Fruit fly (Drosophila melanogaster): ENCODE data around the gene CG33257.

The CG33257 gene

DNA sequence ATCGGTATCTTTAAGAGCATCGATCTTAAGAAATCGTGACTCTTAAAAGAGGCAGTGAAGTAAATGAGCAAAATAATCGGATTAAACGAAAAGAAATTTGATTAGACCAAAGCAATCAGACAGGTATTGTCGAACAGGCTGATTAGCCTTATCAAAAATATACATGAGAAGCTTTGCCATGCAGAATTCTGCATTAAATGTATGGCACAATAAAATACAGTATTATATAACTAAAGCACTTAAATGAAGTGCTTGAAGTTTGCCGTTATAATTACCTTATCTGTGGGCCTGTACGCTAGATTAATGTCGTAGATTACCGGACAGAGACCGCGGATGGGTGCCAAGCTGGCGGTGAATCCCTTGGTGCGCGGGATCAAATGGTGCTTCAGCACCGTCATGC, 36.9 kb downstream of the CG33257 start:
- no peak for TF ChIP-seq CrebA (GFP tag; optimal IDR thresholded peaks at IDR 0.05; ENCODE audit: borderline replicate concordance)
- no peak for TF ChIP-seq Rel (GFP tag; optimal IDR thresholded peaks at IDR 0.05)
- TF ChIP-seq Rel (tag; optimal IDR thresholded peaks at IDR 0.05), result peak; percentile 1

DNA sequence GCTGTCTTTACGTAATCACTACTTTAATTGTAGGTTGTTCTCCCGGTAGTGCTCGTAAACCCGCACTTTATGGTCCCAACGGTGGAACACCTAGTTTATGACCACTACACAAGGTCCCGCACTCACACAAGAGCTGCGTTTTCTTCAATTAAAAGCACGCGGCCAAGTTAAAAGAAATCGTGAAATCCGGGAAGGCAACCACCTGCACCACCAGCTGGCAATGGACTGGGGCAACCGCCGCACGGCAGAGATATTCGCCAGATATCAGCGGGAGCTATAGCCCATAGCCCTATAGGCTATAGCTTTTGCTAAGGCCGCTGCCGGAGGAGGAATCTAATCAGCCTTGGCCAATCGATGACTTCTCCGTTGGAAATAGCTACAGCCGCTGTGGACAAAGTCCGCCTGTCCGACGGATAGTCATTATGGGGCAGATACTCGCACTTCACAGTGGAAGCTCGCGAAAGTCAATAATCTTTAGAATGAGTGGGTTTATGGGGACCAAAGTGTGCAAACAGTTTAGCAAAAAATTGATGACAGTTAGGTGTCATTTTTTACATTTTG, 38.1 kb downstream of the CG33257 start:
- TF ChIP-seq h (GFP tag; optimal IDR thresholded peaks at IDR 0.05) (peak; percentile 12), lola (GFP tag; optimal IDR thresholded peaks at IDR 0.05) (no peak)

DNA sequence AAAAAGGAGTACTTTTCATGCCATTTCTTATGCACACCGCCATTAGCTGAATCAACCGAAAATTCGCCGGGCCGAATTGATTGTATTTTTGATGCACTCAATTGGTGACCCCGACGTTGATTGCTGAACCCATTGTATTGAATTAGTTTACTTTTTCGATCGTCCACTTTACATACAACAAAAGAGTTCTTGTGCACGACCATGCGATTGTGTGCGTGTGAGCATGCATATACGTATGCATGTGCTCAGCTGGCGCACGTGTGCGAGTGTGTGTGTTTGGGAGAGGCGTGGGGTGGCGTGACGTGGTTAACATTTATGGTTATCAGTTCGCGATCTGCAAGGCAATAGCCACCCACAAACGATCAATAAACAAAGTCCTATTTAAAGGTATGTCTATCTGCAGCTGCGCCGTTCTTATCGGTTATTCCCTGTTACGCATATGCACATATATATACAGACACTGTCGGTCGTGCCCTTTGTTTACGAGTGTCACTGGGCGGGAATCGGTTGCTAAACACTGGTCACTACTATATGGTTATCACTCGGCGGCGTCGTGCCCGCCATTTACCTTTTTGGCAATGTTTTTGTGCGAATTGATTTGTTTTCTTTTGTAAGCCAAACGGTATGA, 39.2 kb downstream of the CG33257 start:
- TF ChIP-seq Sp1 (GFP tag; optimal IDR thresholded peaks at IDR 0.05) (peak; percentile 14), OdsH (GFP tag; optimal IDR thresholded peaks at IDR 0.05) (peak; percentile 43), N (GFP tag; optimal IDR thresholded peaks at IDR 0.05) (peak; percentile 38), Hnf4 (GFP tag; optimal IDR thresholded peaks at IDR 0.05) (peak; percentile 29), dmrt93B (GFP tag; optimal IDR thresholded peaks at IDR 0.05) (no peak), Rel (GFP tag; optimal IDR thresholded peaks at IDR 0.05) (peak; percentile 3), Rel (tag; optimal IDR thresholded peaks at IDR 0.05) (peak; percentile 62), h (GFP tag; optimal IDR thresholded peaks at IDR 0.05) (peak; percentile 66), woc (GFP tag; optimal IDR thresholded peaks at IDR 0.05) (peak; percentile 0), psq (GFP tag; optimal IDR thresholded peaks at IDR 0.05) (no peak), Vsx2 (GFP tag; optimal IDR thresholded peaks at IDR 0.05; ENCODE audit: partially characterized antibody) (no peak), usp (GFP tag; optimal IDR thresholded peaks at IDR 0.05) (no peak), CG32264 (GFP tag; optimal IDR thresholded peaks at IDR 0.05) (no peak), CG9705 (GFP tag; optimal IDR thresholded peaks at IDR 0.05) (no peak), Myc (optimal IDR thresholded peaks at IDR 0.05) (no peak), CrebA (GFP tag; optimal IDR thresholded peaks at IDR 0.05; ENCODE audit: borderline replicate concordance) (peak; percentile 87), br (GFP tag; optimal IDR thresholded peaks at IDR 0.05) (peak; percentile 2), fru (GFP tag; optimal IDR thresholded peaks at IDR 0.05) (no peak)

DNA sequence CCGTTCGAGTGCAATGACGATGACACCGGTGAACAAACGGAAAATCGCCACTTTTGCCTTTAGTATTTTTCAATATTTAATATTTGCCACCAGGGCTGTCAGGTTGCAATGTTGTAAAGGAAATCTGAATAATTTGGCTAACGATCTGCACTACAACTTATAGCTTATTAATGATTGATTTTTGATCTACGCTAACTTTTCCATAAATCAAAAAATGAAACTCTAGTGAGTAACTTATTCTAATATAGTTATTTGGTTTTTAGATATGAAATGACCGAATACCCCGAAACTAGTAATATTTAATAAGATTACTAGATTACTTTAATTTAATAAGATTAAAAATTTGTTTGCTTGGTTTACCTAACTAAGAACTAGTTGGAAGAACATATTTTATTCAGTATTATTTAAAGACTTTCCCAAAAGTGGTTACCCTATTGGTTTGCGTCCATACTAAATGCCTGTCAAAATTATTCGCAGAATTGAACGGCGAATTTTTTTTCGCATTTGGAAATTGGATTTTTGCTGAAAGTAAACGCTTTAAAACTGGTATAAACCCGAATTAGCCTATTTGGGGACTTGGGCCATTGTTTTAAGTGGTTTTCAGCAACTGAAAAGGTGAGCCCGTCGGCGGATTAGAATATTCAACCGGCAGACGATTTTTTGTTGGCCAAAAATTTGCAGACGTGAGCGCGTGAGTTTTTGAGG, 39.9 kb downstream of the CG33257 start, which contains the start of the genes Agpat3 and RAF2:
Agpat3 (minus strand) TSS at position 78 of the 705 bp plus-strand sequence.
RAF2 (plus strand) TSS at position 448 of the 705 bp plus-strand sequence.
- peak in 1 of 2 experiments; percentile 46 for TF ChIP-seq foxo (GFP tag; optimal IDR thresholded peaks at IDR 0.05)
- peak; percentile 55 for TF ChIP-seq Hr83 (GFP tag; optimal IDR thresholded peaks at IDR 0.05; ENCODE audit: poor library complexity, severe bottlenecking)
- TF ChIP-seq OdsH (GFP tag; optimal IDR thresholded peaks at IDR 0.05), result no peak
- no peak for TF ChIP-seq usp (GFP tag; optimal IDR thresholded peaks at IDR 0.05)
- no peak for TF ChIP-seq rgr (GFP tag; optimal IDR thresholded peaks at IDR 0.05)
- peak; percentile 10 for TF ChIP-seq psq (GFP tag; optimal IDR thresholded peaks at IDR 0.05)
- no peak for TF ChIP-seq GATAd (GFP tag; optimal IDR thresholded peaks at IDR 0.05)
- TF ChIP-seq Hr78 (GFP tag; optimal IDR thresholded peaks at IDR 0.05), result no peak
- TF ChIP-seq CG9705 (GFP tag; optimal IDR thresholded peaks at IDR 0.05), result no peak
- no peak for TF ChIP-seq Dfd (GFP tag; optimal IDR thresholded peaks at IDR 0.05)
- no peak for TF ChIP-seq brk (GFP tag; optimal IDR thresholded peaks at IDR 0.05)
- no peak for TF ChIP-seq h (GFP tag; optimal IDR thresholded peaks at IDR 0.05)
- TF ChIP-seq pan (optimal IDR thresholded peaks at IDR 0.05), result no peak
- TF ChIP-seq lola (GFP tag; optimal IDR thresholded peaks at IDR 0.05), result no peak
- peak; percentile 3 for TF ChIP-seq woc (GFP tag; optimal IDR thresholded peaks at IDR 0.05)
- no peak for TF ChIP-seq dsf (GFP tag; optimal IDR thresholded peaks at IDR 0.05; ENCODE audit: borderline replicate concordance)
- TF ChIP-seq jim (GFP tag; optimal IDR thresholded peaks at IDR 0.05), result peak; percentile 67
- peak; percentile 26 for TF ChIP-seq ey (GFP tag; optimal IDR thresholded peaks at IDR 0.05)
- no peak for TF ChIP-seq CrebA (GFP tag; optimal IDR thresholded peaks at IDR 0.05; ENCODE audit: borderline replicate concordance)
- no peak for TF ChIP-seq Mio (GFP tag; optimal IDR thresholded peaks at IDR 0.05)
- no peak for TF ChIP-seq tai (GFP tag; optimal IDR thresholded peaks at IDR 0.05)
- no peak for TF ChIP-seq Rel (GFP tag; optimal IDR thresholded peaks at IDR 0.05)
- TF ChIP-seq Rel (tag; optimal IDR thresholded peaks at IDR 0.05), result no peak
- no peak for TF ChIP-seq CG32264 (GFP tag; optimal IDR thresholded peaks at IDR 0.05)
- TF ChIP-seq Dif (GFP tag; optimal IDR thresholded peaks at IDR 0.05; ENCODE audit: partially characterized antibody), result no peak
- no peak for TF ChIP-seq br (GFP tag; optimal IDR thresholded peaks at IDR 0.05)
- TF ChIP-seq dl (GFP tag; optimal IDR thresholded peaks at IDR 0.05; ENCODE audit: insufficient read depth in 1 of 2, partially characterized antibody in 2 of 2), result no peak
- TF ChIP-seq Abd-B (GFP tag; optimal IDR thresholded peaks at IDR 0.05), result no peak
- TF ChIP-seq Sp1 (GFP tag; optimal IDR thresholded peaks at IDR 0.05), result peak; percentile 8
- TF ChIP-seq sage (GFP tag; optimal IDR thresholded peaks at IDR 0.05), result no peak
- no peak for TF ChIP-seq Hnf4 (GFP tag; optimal IDR thresholded peaks at IDR 0.05)
- no peak for TF ChIP-seq sv (GFP tag; optimal IDR thresholded peaks at IDR 0.05)
- TF ChIP-seq Jra (GFP tag; optimal IDR thresholded peaks at IDR 0.05), result no peak
- TF ChIP-seq N (GFP tag; optimal IDR thresholded peaks at IDR 0.05), result no peak
- TF ChIP-seq HLH106 (tag; optimal IDR thresholded peaks at IDR 0.05), result peak; percentile 68
- no peak for TF ChIP-seq Vsx2 (GFP tag; optimal IDR thresholded peaks at IDR 0.05; ENCODE audit: partially characterized antibody)
- no peak for TF ChIP-seq fru (GFP tag; optimal IDR thresholded peaks at IDR 0.05)
- no peak for TF ChIP-seq Myc (optimal IDR thresholded peaks at IDR 0.05)
- no peak for TF ChIP-seq dmrt93B (GFP tag; optimal IDR thresholded peaks at IDR 0.05)

Measured in whole organism, wandering third instar larva.